Worm (Caenorhabditis elegans) whole organism, midembryonic: ENCODE data around the gene eps-8.

Experiments
- T22C8.4 ChIP-seq: fragments of 200-800 bp; sonication (Bioruptor generic); IDR thresholded peaks from 2 replicates; pipeline ENCODE4 v1.3.6; 2022; ENCODE audit warnings: missing genetic modification characterization, missing compliant biosample characterization
- cog-1 ChIP-seq: sonication (generic microtip); optimal IDR thresholded peaks from 2 replicates; lab custom pipeline; 2016; ENCODE audit warnings: missing genetic modification characterization, missing compliant biosample characterization
- flt-1 ChIP-seq: fragments of 200-800 bp; sonication (Bioruptor generic); IDR thresholded peaks from 2 replicates; pipeline ENCODE4 v1.3.6; 2022; ENCODE audit warnings: missing genetic modification characterization, missing compliant biosample characterization
- klf-2 ChIP-seq: fragments of 200-800 bp; sonication (Bioruptor generic); conservative IDR thresholded peaks from 2 replicates; pipeline ENCODE4 v1.3.6; 2022; ENCODE audit warnings: missing genetic modification reagents, missing genetic modification characterization, missing compliant biosample characterization
- ref-1 ChIP-seq: fragments of 200-800 bp; sonication (Bioruptor generic); conservative IDR thresholded peaks from 2 replicates; pipeline ENCODE4 v1.3.6; 2022; ENCODE audit warnings: missing genetic modification reagents, missing genetic modification characterization, missing compliant biosample characterization
- tab-1 ChIP-seq: fragments of 200-800 bp; sonication (Bioruptor generic); IDR thresholded peaks from 2 replicates; pipeline ENCODE4 v1.3.6; 2022; ENCODE audit warnings: missing genetic modification characterization, missing compliant biosample characterization
- ztf-29 ChIP-seq: fragments of 200-800 bp; sonication (Bioruptor generic); IDR thresholded peaks from 2 replicates; pipeline ENCODE4 v1.3.6; 2022; ENCODE audit warnings: missing genetic modification reagents, missing genetic modification characterization, missing compliant biosample characterization

DNA sequence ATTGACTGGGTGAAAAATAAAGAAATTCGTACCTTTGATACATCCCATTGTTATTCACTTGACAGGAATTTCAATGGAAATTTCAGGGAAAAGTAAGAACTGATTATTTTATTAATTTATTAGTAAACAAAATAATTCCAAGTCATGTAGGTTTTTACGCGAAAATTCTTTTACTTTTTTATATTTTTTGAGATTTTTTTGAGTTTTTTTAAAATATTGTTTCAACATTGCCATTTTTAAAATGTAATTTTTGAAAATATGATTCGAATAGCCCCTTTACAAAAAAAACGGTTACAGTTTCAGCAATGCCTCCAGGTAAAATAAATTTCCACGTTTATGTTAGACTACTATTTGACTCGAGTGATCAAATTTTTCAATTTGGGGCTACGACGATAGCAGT is 17.6 kb upstream of the eps-8 start, which contains the start of gene Y57G11C.23:
- TF ChIP-seq klf-2 (no peak), ztf-29 (no peak), flt-1 (GFP tag; lab: Robert Waterston, UW) (no peak), ref-1 (GFP tag; lab: Robert Waterston, UW) (no peak), cog-1 (tag; lab: Kevin White, UChicago) (no peak), T22C8.4 (GFP tag; lab: Robert Waterston, UW) (no peak), tab-1 (no peak)
